Fruit fly (Drosophila melanogaster) whole organism, embryonic: ENCODE data around the gene sau.

ENCODE experiments used
- CG34376 ChIP-seq: fragments of 200-800 bp; sonication (Bioruptor generic); optimal IDR thresholded peaks from 2 replicates; lab custom pipeline; 2018; ENCODE audit warnings: missing biosample characterization, mild to moderate bottlenecking, missing genetic modification characterization
- Dip3 ChIP-seq: fragments of 200-800 bp; sonication (Bioruptor generic); optimal IDR thresholded peaks from 3 replicates; lab custom pipeline; 2016; ENCODE audit warnings: missing biosample characterization, missing genetic modification characterization
- Nf-YA ChIP-seq: fragments of 200-800 bp; sonication (Bioruptor generic); IDR thresholded peaks from 2 replicates; pipeline ENCODE4 v1.3.6; 2022; ENCODE audit warnings: missing biosample characterization, missing genetic modification characterization
- abd-A ChIP-seq: fragments of 200-800 bp; sonication (Bioruptor generic); optimal IDR thresholded peaks from 3 replicates; lab custom pipeline; 2019; ENCODE audit warnings: missing biosample characterization, mild to moderate bottlenecking, missing genetic modification characterization, moderate library complexity
- crol ChIP-seq: fragments of 200-800 bp; sonication (Bioruptor generic); IDR thresholded peaks from 2 replicates; pipeline ENCODE4 v1.3.6; 2022; ENCODE audit warnings: missing biosample characterization, missing genetic modification characterization
- knrl ChIP-seq: fragments of 200-800 bp; sonication (Bioruptor generic); IDR thresholded peaks from 3 replicates; pipeline ENCODE4 v1.3.6; 2022; ENCODE audit warnings: missing biosample characterization, missing genetic modification characterization; ENCODE audit not compliant: partially characterized antibody

dm6 chr2L:2209002-2209401, 17.1 kb upstream of the sau start, which contains the start of gene CG33124:
- TF ChIP-seq Dip3 (GFP tag; lab: Kevin White, UChicago): no peak
- TF ChIP-seq knrl (GFP tag; lab: Robert Waterston, UW): no peak
- no peak for TF ChIP-seq CG34376 (GFP tag; lab: Kevin White, UChicago)
- TF ChIP-seq Nf-YA (GFP tag; lab: Robert Waterston, UW): no peak
- no peak for TF ChIP-seq abd-A (tag; lab: Kevin White, UChicago)
- TF ChIP-seq crol (GFP tag; lab: Robert Waterston, UW): no peak
